Worm (Caenorhabditis elegans) whole organism, L3 larva: Measurements from ENCODE around the gene tba-7.
A peak's percentile ranks its signal among the peaks of the same experiment; 100 is the strongest.

Source experiments
- R02D3.7 ChIP-seq: fragments of 150-350 bp; optimal IDR thresholded peaks from 2 replicates; lab custom pipeline; 2014; ENCODE audit warnings: missing biosample characterization, missing genetic modification characterization
- ZK546.5 ChIP-seq: sonication (generic microtip); optimal IDR thresholded peaks from 2 replicates; lab custom pipeline; 2017; ENCODE audit warnings: missing biosample characterization, missing genetic modification characterization
- ama-1 ChIP-seq: fragments of 150-350 bp; optimal IDR thresholded peaks from 2 replicates; lab custom pipeline; 2018
- ceh-16 ChIP-seq: sonication (generic microtip); optimal IDR thresholded peaks from 2 replicates; lab custom pipeline; 2017; ENCODE audit warnings: missing biosample characterization, missing genetic modification characterization
- ceh-28 ChIP-seq: fragments of 150-350 bp; optimal IDR thresholded peaks from 2 replicates; lab custom pipeline; 2014; ENCODE audit warnings: missing biosample characterization, missing genetic modification reagents, missing genetic modification characterization
- ceh-82 ChIP-seq: fragments of 150-350 bp; optimal IDR thresholded peaks from 2 replicates; lab custom pipeline; 2014; ENCODE audit warnings: missing biosample characterization, missing genetic modification characterization
- ceh-9 ChIP-seq: sonication (generic microtip); optimal IDR thresholded peaks from 2 replicates; lab custom pipeline; 2018; ENCODE audit warnings: missing biosample characterization, missing genetic modification characterization
- daf-12 ChIP-seq: fragments of 150-350 bp; optimal IDR thresholded peaks from 2 replicates; lab custom pipeline; 2014; ENCODE audit warnings: missing biosample characterization, missing genetic modification reagents, missing genetic modification characterization
- egl-27 ChIP-seq: sonication (generic microtip); optimal IDR thresholded peaks from 4 replicates; lab custom pipeline; 2017; ENCODE audit warnings: missing biosample characterization, missing genetic modification reagents, missing genetic modification characterization
- egl-5 ChIP-seq: fragments of 150-350 bp; optimal IDR thresholded peaks from 2 replicates; lab custom pipeline; 2017; ENCODE audit warnings: missing biosample characterization, missing genetic modification reagents, missing genetic modification characterization, inconsistent platforms
- elt-1 ChIP-seq: fragments of 150-350 bp; optimal IDR thresholded peaks from 2 replicates; lab custom pipeline; 2014; ENCODE audit warnings: missing biosample characterization, missing genetic modification characterization
- elt-2 ChIP-seq: sonication (generic microtip); optimal IDR thresholded peaks from 2 replicates; lab custom pipeline; 2016; ENCODE audit warnings: missing genetic modification reagents, mild to moderate bottlenecking, missing genetic modification characterization, missing compliant biosample characterization
- elt-3 ChIP-seq, 3 experiments: fragments of 150-350 bp in 1 of 3; sonication (generic microtip) in 2 of 3; optimal IDR thresholded peaks; 2 replicates in 2 of 3; 4 replicates in 1 of 3; lab custom pipeline; 2014 to 2017; ENCODE audit warnings: missing biosample characterization in 3 of 3, missing genetic modification characterization in 3 of 3
- eor-1 ChIP-seq, 2 experiments: fragments of 150-350 bp; optimal IDR thresholded peaks; 2 replicates each; lab custom pipeline; 2014 to 2018; ENCODE audit warnings: missing biosample characterization in 2 of 2, missing genetic modification characterization in 2 of 2
- fkh-10 ChIP-seq: sonication (generic microtip); optimal IDR thresholded peaks from 2 replicates; lab custom pipeline; 2017; ENCODE audit warnings: missing biosample characterization, missing genetic modification reagents, missing genetic modification characterization
- fkh-2 ChIP-seq: fragments of 150-350 bp; optimal IDR thresholded peaks from 2 replicates; lab custom pipeline; 2014; ENCODE audit warnings: missing biosample characterization, missing genetic modification reagents, missing genetic modification characterization
- fos-1 ChIP-seq: fragments of 150-350 bp; optimal IDR thresholded peaks from 2 replicates; lab custom pipeline; 2014; ENCODE audit warnings: missing biosample characterization, missing genetic modification characterization
- jun-1 ChIP-seq: fragments of 150-350 bp; optimal IDR thresholded peaks from 2 replicates; lab custom pipeline; 2014; ENCODE audit warnings: missing biosample characterization, missing genetic modification reagents, missing genetic modification characterization
- lin-15B ChIP-seq: fragments of 150-350 bp; optimal IDR thresholded peaks from 2 replicates; lab custom pipeline; 2014; ENCODE audit warnings: missing biosample characterization, missing genetic modification characterization
- lin-39 ChIP-seq: fragments of 150-350 bp; optimal IDR thresholded peaks from 2 replicates; lab custom pipeline; 2018; ENCODE audit warnings: missing biosample characterization, missing genetic modification reagents, missing genetic modification characterization
- lsy-12 ChIP-seq: sonication (generic microtip); optimal IDR thresholded peaks from 2 replicates; lab custom pipeline; 2016; ENCODE audit warnings: mild to moderate bottlenecking, missing genetic modification characterization, missing compliant biosample characterization
- mdl-1 ChIP-seq: fragments of 150-350 bp; optimal IDR thresholded peaks from 2 replicates; lab custom pipeline; 2014; ENCODE audit warnings: missing biosample characterization, missing genetic modification characterization
- mml-1 ChIP-seq: fragments of 150-350 bp; sonication (generic microtip); optimal IDR thresholded peaks from 3 replicates; lab custom pipeline; 2014; ENCODE audit warnings: missing biosample characterization, missing genetic modification characterization
- nfya-1 ChIP-seq: sonication (generic microtip); optimal IDR thresholded peaks from 2 replicates; lab custom pipeline; 2017; ENCODE audit warnings: missing genetic modification characterization, mild to moderate bottlenecking, missing compliant biosample characterization, antibody characterized with exemption, moderate library complexity; ENCODE audit not compliant: insufficient read depth
- nhr-11 ChIP-seq: fragments of 150-350 bp; optimal IDR thresholded peaks from 2 replicates; lab custom pipeline; 2014; ENCODE audit warnings: missing biosample characterization, missing genetic modification characterization
- nhr-12 ChIP-seq: fragments of 150-350 bp; optimal IDR thresholded peaks from 2 replicates; lab custom pipeline; 2014; ENCODE audit warnings: missing biosample characterization, missing genetic modification characterization
- nhr-23 ChIP-seq: fragments of 150-350 bp; optimal IDR thresholded peaks from 2 replicates; lab custom pipeline; 2014; ENCODE audit warnings: missing biosample characterization, missing genetic modification reagents, missing genetic modification characterization
- nhr-25 ChIP-seq: sonication (generic microtip); optimal IDR thresholded peaks from 2 replicates; lab custom pipeline; 2017; ENCODE audit warnings: missing biosample characterization, missing genetic modification characterization
- nhr-28 ChIP-seq: fragments of 150-350 bp; optimal IDR thresholded peaks from 2 replicates; lab custom pipeline; 2014; ENCODE audit warnings: missing biosample characterization, missing genetic modification characterization
- nhr-43 ChIP-seq: sonication (generic microtip); optimal IDR thresholded peaks from 2 replicates; lab custom pipeline; 2016; ENCODE audit warnings: mild to moderate bottlenecking, missing genetic modification characterization, missing compliant biosample characterization; ENCODE audit not compliant: poor library complexity, severe bottlenecking
- nhr-67 ChIP-seq: fragments of 150-350 bp; optimal IDR thresholded peaks from 2 replicates; lab custom pipeline; 2014; ENCODE audit warnings: missing biosample characterization, missing genetic modification characterization
- nhr-76 ChIP-seq: fragments of 150-350 bp; sonication (generic microtip); optimal IDR thresholded peaks from 5 replicates; lab custom pipeline; 2014; ENCODE audit warnings: missing biosample characterization, missing genetic modification characterization
- nhr-77 ChIP-seq: fragments of 150-350 bp; optimal IDR thresholded peaks from 2 replicates; lab custom pipeline; 2014; ENCODE audit warnings: missing biosample characterization, missing genetic modification characterization
- pha-4 ChIP-seq: fragments of 150-350 bp; optimal IDR thresholded peaks from 2 replicates; lab custom pipeline; 2014; ENCODE audit warnings: missing biosample characterization, missing genetic modification reagents, missing genetic modification characterization
- pqm-1 ChIP-seq: fragments of 150-350 bp; optimal IDR thresholded peaks from 2 replicates; lab custom pipeline; 2017; ENCODE audit warnings: missing biosample characterization, missing genetic modification characterization, inconsistent platforms
- skn-1 ChIP-seq: fragments of 150-350 bp; optimal IDR thresholded peaks from 2 replicates; lab custom pipeline; 2014; ENCODE audit warnings: missing biosample characterization, missing genetic modification characterization
- snpc-4 ChIP-seq: fragments of 150-350 bp; optimal IDR thresholded peaks from 2 replicates; lab custom pipeline; 2014; ENCODE audit warnings: missing biosample characterization, missing genetic modification characterization
- tbx-2 ChIP-seq: sonication (generic microtip); optimal IDR thresholded peaks from 2 replicates; lab custom pipeline; 2016; ENCODE audit warnings: mild to moderate bottlenecking, missing genetic modification characterization, missing compliant biosample characterization
- unc-39 ChIP-seq: sonication (generic microtip); optimal IDR thresholded peaks from 4 replicates; lab custom pipeline; 2017; ENCODE audit warnings: missing biosample characterization, missing genetic modification characterization
- unc-62 ChIP-seq: fragments of 150-350 bp; sonication (generic microtip); optimal IDR thresholded peaks from 4 replicates; lab custom pipeline; 2014; ENCODE audit warnings: missing biosample characterization, missing genetic modification reagents, missing genetic modification characterization
- ztf-11 ChIP-seq: fragments of 150-350 bp; optimal IDR thresholded peaks from 2 replicates; lab custom pipeline; 2014; ENCODE audit warnings: missing biosample characterization, missing genetic modification characterization
- ztf-4 ChIP-seq: fragments of 150-350 bp; optimal IDR thresholded peaks from 2 replicates; lab custom pipeline; 2014; ENCODE audit warnings: missing biosample characterization, missing genetic modification characterization

tba-7 gene

ce11 chrIII:11378450-11378849 is 6.9 kb upstream of the tba-7 start:
- TF ChIP-seq nhr-43 (tag; lab: Kevin White, UChicago) (no peak), lsy-12 (tag; lab: Kevin White, UChicago) (no peak), lin-39 (no peak), nhr-11 (tag; lab: Kevin White, UChicago) (peak; percentile 0), snpc-4 (tag; lab: Kevin White, UChicago) (peak; percentile 50), egl-5 (tag; lab: Kevin White, UChicago) (no peak), nfya-1 (tag; lab: Kevin White, UChicago) (no peak), unc-39 (tag; lab: Kevin White, UChicago) (no peak), daf-12 (tag; lab: Kevin White, UChicago) (no peak), ceh-9 (tag; lab: Kevin White, UChicago) (no peak), elt-2 (tag; lab: Kevin White, UChicago) (no peak), nhr-25 (peak; percentile 43), elt-3 (tag; optimal IDR thresholded peaks at IDR 0.05; lab: Kevin White, UChicago) (no peak), nhr-12 (tag; lab: Kevin White, UChicago) (no peak), pha-4 (tag; lab: Kevin White, UChicago) (no peak), nhr-28 (tag; lab: Kevin White, UChicago) (no peak), fos-1 (tag; lab: Kevin White, UChicago) (no peak)

- TF ChIP-seq fos-1 (tag; lab: Kevin White, UChicago) (no peak), mdl-1 (tag; lab: Kevin White, UChicago) (no peak), nhr-43 (tag; lab: Kevin White, UChicago) (no peak), lin-15B (tag; lab: Kevin White, UChicago) (no peak), eor-1 (tag; optimal IDR thresholded peaks at IDR 0.05; lab: Kevin White, UChicago) (no peak), nhr-76 (tag; lab: Kevin White, UChicago) (no peak), tbx-2 (tag; lab: Kevin White, UChicago) (no peak), egl-27 (tag; lab: Kevin White, UChicago) (no peak), ZK546.5 (tag; lab: Kevin White, UChicago) (no peak), lin-39 (no peak), snpc-4 (tag; lab: Kevin White, UChicago) (no peak), mml-1 (tag; lab: Kevin White, UChicago) (no peak), nfya-1 (tag; lab: Kevin White, UChicago) (no peak), unc-39 (tag; lab: Kevin White, UChicago) (no peak), pqm-1 (tag; lab: Kevin White, UChicago) (no peak), R02D3.7 (tag; lab: Kevin White, UChicago) (no peak)
Observed at ce11 chrIII:11377880-11378279, 6.3 kb upstream of the tba-7 start, which contains the start of gene dpy-18. TSS of gene dpy-18 (minus strand) at chrIII:11377980.

- TF ChIP-seq pqm-1 (tag; lab: Kevin White, UChicago) (peak; percentile 28), elt-2 (tag; lab: Kevin White, UChicago) (peak; percentile 58), ama-1 (lab: Kevin White, UChicago) (peak; percentile 45), pha-4 (tag; lab: Kevin White, UChicago) (peak; percentile 27), nhr-43 (tag; lab: Kevin White, UChicago) (no peak), snpc-4 (tag; lab: Kevin White, UChicago) (peak; percentile 89), nhr-12 (tag; lab: Kevin White, UChicago) (no peak), ceh-28 (tag; lab: Kevin White, UChicago) (peak; percentile 18)
Observed at ce11 chrIII:11372199-11372938, 781 bp upstream of the tba-7 start.

ce11 chrIII:11371236-11371635 is 352 bp downstream of the tba-7 start:
- peak; percentile 67 for TF ChIP-seq skn-1
- TF ChIP-seq fkh-2 (tag; lab: Kevin White, UChicago) = no peak
- no peak for TF ChIP-seq nhr-77 (tag; lab: Kevin White, UChicago)
- TF ChIP-seq egl-27 (tag; lab: Kevin White, UChicago) = no peak
- no peak for TF ChIP-seq nhr-67
- no peak for TF ChIP-seq ceh-82 (tag; lab: Kevin White, UChicago)
- TF ChIP-seq nfya-1 (tag; lab: Kevin White, UChicago) = peak; percentile 65
- peak; percentile 42 for TF ChIP-seq elt-2 (tag; lab: Kevin White, UChicago)
- TF ChIP-seq elt-3 (tag; optimal IDR thresholded peaks at IDR 0.05; lab: Kevin White, UChicago) = no peak
- TF ChIP-seq nhr-12 (tag; lab: Kevin White, UChicago) = no peak
- TF ChIP-seq ztf-11 (tag; lab: Kevin White, UChicago) = no peak
- TF ChIP-seq fkh-10 (GFP tag; lab: Kevin White, UChicago) = no peak
- TF ChIP-seq ceh-16 (tag; lab: Kevin White, UChicago) = no peak
- TF ChIP-seq nhr-23 = no peak
- no peak for TF ChIP-seq ZK546.5 (tag; lab: Kevin White, UChicago)
- TF ChIP-seq jun-1 = no peak
- TF ChIP-seq elt-1 (tag; lab: Kevin White, UChicago) = no peak
- no peak for TF ChIP-seq ceh-28 (tag; lab: Kevin White, UChicago)
- no peak for TF ChIP-seq pqm-1 (tag; lab: Kevin White, UChicago)
- TF ChIP-seq mml-1 (tag; lab: Kevin White, UChicago) = no peak
- no peak for TF ChIP-seq fos-1 (tag; lab: Kevin White, UChicago)
- no peak for TF ChIP-seq unc-62
- no peak for TF ChIP-seq egl-5 (tag; lab: Kevin White, UChicago)
- TF ChIP-seq lin-39 = peak; percentile 61
- TF ChIP-seq nhr-25 = no peak
- TF ChIP-seq nhr-28 (tag; lab: Kevin White, UChicago) = no peak
- TF ChIP-seq unc-39 (tag; lab: Kevin White, UChicago) = no peak
- no peak for TF ChIP-seq ztf-4 (tag; lab: Kevin White, UChicago)
